Fruit fly (Drosophila melanogaster): ENCODE results near the gene CG42681.
A peak's percentile ranks its signal among the peaks of the same experiment; 100 is the strongest.
"Not testable (repeated sequence)": the region's sequence is repeated elsewhere in the genome, so short reads cannot be mapped to it uniquely, and the experiment has no call there.

CG42681 gene

DNA sequence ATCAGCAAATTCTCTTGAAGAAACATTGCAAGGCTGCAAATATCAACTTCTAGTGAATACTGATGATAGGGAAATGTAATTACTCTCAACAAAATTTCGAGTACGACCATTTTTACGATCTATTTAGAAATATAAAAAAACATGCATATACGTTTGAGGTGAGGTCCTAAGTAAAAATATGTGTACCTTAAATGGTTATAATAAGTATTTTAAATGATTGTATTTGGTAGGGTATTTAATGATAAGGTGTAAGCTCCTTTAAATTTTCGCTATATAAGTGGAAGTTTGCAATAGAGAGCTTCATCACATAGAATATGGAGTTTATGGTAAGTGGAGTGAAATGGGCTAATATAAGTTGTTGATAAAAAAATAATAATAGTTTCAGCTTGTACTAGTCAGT, at the start of gene CG42681:
CG42681 (plus strand) TSS at position 301 of the 400 bp plus-strand sequence.
- TF ChIP-seq noc (tag; optimal IDR thresholded peaks at IDR 0.05) = no peak

dm6 chr2L:14697938-14698337, 46.3 kb upstream of the CG42681 start:
- peak; percentile 15 for TF ChIP-seq noc (tag; optimal IDR thresholded peaks at IDR 0.05)

dm6 chr2L:14698980-14699379, 45.2 kb upstream of the CG42681 start:
- TF ChIP-seq noc (tag; optimal IDR thresholded peaks at IDR 0.05) = no peak

DNA sequence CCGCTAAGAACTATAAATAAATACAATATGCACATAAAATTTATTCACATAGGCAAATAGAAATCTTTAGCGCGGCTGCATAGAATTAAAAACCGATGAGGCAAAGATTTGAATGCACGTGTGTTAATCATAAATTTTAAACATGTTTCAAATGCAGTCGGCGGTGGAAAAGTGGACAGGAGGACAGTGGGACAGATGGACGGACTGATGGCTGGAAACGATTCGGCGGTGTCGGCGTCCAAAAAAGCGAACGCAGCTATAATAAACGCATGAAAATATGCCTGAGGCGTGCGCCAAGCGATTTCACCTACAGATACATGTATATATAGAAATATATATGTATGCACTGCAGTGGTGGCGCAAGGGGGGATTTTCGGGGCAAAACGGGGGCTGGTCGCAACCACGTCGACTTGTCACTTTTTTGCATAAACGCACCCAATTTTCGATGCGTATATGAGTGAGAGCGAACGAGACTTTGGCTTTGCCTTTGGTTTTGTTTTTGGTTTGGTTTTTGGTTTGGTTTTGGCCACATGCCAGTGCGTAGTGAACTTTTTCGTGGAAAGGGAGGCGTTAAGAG, 44.6 kb upstream of the CG42681 start:
- no peak for TF ChIP-seq noc (tag; optimal IDR thresholded peaks at IDR 0.05)

DNA sequence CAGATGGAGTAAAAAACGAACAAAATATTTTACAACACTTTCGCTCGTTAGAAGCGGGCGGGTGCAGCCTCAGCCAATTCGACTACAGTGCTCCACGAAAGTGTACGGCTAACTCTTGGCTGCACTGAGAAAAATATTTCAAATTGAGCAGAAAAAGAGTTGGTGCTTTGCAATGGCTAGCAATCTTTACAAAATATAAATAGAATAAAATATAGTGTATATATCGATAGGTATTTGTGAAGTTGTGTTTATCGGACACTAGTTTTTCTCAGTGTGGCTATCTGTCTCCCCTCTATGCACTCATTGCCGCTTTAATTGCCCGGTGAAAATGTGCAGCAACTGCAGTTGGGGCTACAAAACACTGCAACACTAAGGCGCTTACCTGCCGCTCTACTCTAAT, 42.7 kb upstream of the CG42681 start:
- TF ChIP-seq noc (tag; optimal IDR thresholded peaks at IDR 0.05) = no peak

dm6 chr2L:14706194-14706593, 38.0 kb upstream of the CG42681 start:
- TF ChIP-seq noc (tag; optimal IDR thresholded peaks at IDR 0.05) = no peak

DNA sequence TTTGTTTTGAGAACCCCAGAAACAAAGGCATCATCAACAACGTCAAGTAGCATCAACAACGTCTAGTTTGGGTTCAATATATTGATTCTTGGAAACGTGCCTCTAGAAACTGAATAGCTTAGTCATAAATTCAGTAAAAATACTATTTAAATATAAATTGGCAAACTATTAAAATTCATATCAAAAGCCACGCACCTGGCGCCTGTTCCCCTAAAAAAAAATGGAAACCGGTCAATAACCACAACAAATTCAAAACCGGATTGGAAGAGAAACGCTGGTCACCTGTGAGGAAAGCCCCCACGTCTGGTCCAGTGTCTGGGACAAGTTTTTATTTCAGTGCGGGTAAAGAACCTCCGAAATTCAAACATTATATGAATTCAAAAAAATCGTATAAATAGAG, 32.0 kb upstream of the CG42681 start, which contains the start of gene CG15282:
CG15282 (plus strand) TSS at position 227 of the 400 bp plus-strand sequence.
- no peak for TF ChIP-seq noc (tag; optimal IDR thresholded peaks at IDR 0.05)

- TF ChIP-seq noc (tag; optimal IDR thresholded peaks at IDR 0.05) = no peak
These were observed 30.8 kb upstream of the CG42681 start, which contains the start of gene CG34165 for dm6 chr2L:14713467-14713866. CG34165 (plus strand) TSS chr2L:14713750.

DNA sequence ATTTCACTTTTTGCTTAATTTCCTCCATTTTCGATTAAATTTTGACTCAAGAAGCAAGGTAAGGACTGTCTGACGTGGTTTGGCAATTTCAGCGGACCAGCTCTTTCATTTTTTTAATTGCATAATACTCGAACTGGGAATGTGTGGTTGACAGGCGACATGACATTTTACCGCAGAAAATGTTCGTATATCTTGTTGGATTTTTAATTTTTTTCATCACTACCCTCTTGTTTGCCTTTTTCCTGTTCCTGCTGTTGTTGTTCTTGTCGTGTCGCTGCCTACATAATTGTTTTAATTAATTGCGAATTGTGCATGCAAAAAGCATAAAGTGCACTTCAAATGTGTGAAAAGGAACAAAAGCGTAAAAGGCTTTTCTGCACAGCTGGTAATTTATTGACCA, 14.1 kb upstream of the CG42681 start, which contains the start of gene CG42685:
CG42685 (minus strand) TSS at position 101 of the 400 bp plus-strand sequence.
- no peak for TF ChIP-seq noc (tag; optimal IDR thresholded peaks at IDR 0.05)

dm6 chr2L:14735543-14735942, 8.7 kb upstream of the CG42681 start, which contains the start of gene CG31835:
CG31835 (plus strand) TSS chr2L:14735843.
- not testable (repeated sequence) for TF ChIP-seq noc (tag; optimal IDR thresholded peaks at IDR 0.05)

DNA sequence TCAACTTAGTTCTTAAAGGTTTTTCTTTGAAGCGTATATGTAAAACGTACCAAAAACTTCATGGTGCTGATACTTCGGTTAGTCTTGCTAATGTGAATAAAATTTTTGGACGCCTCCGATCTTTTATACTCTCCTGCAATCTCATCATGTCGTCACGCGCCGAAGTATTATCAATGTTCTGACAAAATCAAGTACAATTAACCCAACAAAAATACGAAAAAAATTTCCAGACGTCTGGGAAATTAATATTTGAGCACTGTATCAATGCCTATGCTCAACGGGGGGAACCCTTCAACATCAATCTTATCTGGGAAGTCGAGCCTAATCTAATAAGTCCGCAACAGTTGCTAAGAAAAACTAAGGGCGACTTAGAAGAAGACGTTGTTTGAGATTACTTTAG, 6.6 kb upstream of the CG42681 start, which contains the start of gene CG31775:
CG31775 (minus strand) TSS at position 101 of the 400 bp plus-strand sequence.
- TF ChIP-seq noc (tag; optimal IDR thresholded peaks at IDR 0.05) = not testable (repeated sequence)

dm6 chr2L:14739614-14740013, 4.6 kb upstream of the CG42681 start, which contains the start of gene CG42585:
CG42585 (plus strand) TSS chr2L:14739914.
- not testable (repeated sequence) for TF ChIP-seq noc (tag; optimal IDR thresholded peaks at IDR 0.05)

DNA sequence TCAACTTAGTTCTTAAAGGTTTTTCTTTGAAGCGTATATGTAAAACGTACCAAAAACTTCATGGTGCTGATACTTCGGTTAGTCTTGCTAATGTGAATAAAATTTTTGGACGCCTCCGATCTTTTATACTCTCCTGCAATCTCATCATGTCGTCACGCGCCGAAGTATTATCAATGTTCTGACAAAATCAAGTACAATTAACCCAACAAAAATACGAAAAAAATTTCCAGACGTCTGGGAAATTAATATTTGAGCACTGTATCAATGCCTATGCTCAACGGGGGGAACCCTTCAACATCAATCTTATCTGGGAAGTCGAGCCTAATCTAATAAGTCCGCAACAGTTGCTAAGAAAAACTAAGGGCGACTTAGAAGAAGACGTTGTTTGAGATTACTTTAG, 2.5 kb upstream of the CG42681 start, which contains the start of gene CG42586:
CG42586 (minus strand) TSS at position 101 of the 400 bp plus-strand sequence.
- TF ChIP-seq noc (tag; optimal IDR thresholded peaks at IDR 0.05) = not testable (repeated sequence)

- TF ChIP-seq noc (tag; optimal IDR thresholded peaks at IDR 0.05) = not testable (repeated sequence)
These were observed 1.3 kb upstream of the CG42681 start, which contains the start of gene CG34166 for dm6 chr2L:14742893-14743292. CG34166 (plus strand) TSS chr2L:14743193.

DNA sequence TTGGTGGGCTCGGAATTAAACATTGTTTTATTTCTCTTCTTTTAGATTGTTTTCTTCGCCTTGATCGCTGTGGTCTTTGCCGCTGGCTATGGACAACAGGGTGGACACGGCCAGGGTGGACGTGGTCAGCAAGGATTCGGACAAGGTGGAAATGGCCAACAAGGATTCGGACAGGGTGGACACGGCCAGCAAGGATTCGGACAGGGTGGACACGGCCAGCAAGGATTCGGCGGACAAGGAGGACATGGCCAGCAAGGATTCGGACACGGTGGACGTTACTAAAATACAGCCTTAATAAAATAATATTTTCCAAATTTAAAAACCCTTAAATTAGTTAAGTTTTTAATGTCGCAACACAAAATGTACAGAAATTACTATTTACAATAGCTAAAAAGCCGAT, 884 bp upstream of the CG42681 start:
- no peak for TF ChIP-seq noc (tag; optimal IDR thresholded peaks at IDR 0.05)

- no peak for TF ChIP-seq noc (tag; optimal IDR thresholded peaks at IDR 0.05)
These were observed 847 bp downstream of the CG42681 start, which contains the start of gene CG42587 for dm6 chr2L:14745068-14745467. CG42587 (minus strand) TSS chr2L:14745210.

DNA sequence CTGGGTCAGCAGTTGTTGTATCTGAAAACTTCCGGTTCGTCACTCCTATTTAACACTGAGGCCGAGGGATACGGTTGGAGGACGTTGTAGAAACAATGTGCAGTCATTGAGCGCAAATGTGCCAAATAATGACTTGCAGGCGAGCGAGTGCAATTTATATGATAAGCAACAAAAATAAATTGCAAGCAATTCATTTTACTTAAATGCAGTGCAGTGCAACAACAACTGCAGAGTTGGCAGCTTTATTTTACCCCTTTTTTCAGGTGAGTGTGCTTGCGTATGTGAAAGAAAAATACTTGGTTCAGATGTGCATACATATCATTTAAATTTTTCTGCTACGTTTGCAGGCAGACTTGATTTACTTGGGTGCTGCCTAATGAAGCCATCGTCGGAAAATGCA, 1.8 kb downstream of the CG42681 start:
- no peak for TF ChIP-seq noc (tag; optimal IDR thresholded peaks at IDR 0.05)

Data from whole organism, larva.